Fruit fly (Drosophila melanogaster) whole organism, adult: ENCODE data around the gene Polr3H.

ENCODE experiments used
- CG14711 ChIP-seq: fragments of 200-800 bp; sonication (Bioruptor generic); optimal IDR thresholded peaks from 2 replicates; lab custom pipeline; 2018; ENCODE audit warnings: missing biosample characterization, mild to moderate bottlenecking, missing genetic modification characterization, moderate library complexity
- CG33017 ChIP-seq: fragments of 200-800 bp; sonication (Bioruptor generic); optimal IDR thresholded peaks from 2 replicates; lab custom pipeline; 2018; ENCODE audit warnings: missing biosample characterization, mild to moderate bottlenecking, missing genetic modification characterization, moderate library complexity
- Crg-1 ChIP-seq: fragments of 200-800 bp; sonication (Bioruptor generic); optimal IDR thresholded peaks from 2 replicates; lab custom pipeline; 2016; ENCODE audit warnings: missing biosample characterization, missing genetic modification characterization
- Mnt ChIP-seq: fragments of 200-800 bp; sonication (Bioruptor generic); optimal IDR thresholded peaks from 2 replicates; lab custom pipeline; 2016; ENCODE audit warnings: missing biosample characterization, mild to moderate bottlenecking, missing genetic modification characterization
- cnc ChIP-seq, 2 experiments: fragments of >200 bp; optimal IDR thresholded peaks; 2 replicates each; lab custom pipeline; 2017
- kay ChIP-seq: fragments of 200-800 bp; sonication (Bioruptor generic); peaks from one replicate; lab custom pipeline; 2016; ENCODE audit warnings: missing biosample characterization, missing genetic modification characterization, borderline replicate concordance
- tj ChIP-seq: fragments of 200-800 bp; sonication (Bioruptor generic); optimal IDR thresholded peaks from 3 replicates; lab custom pipeline; 2017; ENCODE audit warnings: missing biosample characterization, mild to moderate bottlenecking, missing genetic modification characterization, moderate library complexity

DNA sequence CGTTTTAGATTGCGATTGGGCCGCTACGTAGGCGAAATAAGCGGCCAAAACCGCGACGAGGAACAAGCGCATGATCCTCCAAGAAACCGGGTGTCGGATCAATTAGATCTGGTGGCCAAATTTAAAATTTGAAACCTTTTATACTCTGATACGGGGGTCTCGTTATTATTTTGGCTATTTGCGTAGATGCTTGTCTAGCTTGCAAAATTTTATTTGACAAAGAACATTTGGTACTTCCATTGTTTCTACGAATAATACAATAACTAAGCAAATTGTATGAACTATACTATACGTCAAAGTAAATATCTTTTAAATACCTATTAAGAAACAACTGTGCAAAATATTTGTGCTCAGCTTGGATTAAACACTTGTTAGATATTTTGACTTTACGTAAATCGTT lies 28.6 kb upstream of the Polr3H start, which contains the start of gene Muc68Ca:
- TF ChIP-seq kay (GFP tag; lab: Kevin White, UChicago) (no peak), Mnt (GFP tag; lab: Kevin White, UChicago) (no peak), CG14711 (tag; lab: Kevin White, UChicago) (no peak), tj (GFP tag; lab: Kevin White, UChicago) (no peak), Crg-1 (no peak), CG33017 (tag; lab: Kevin White, UChicago) (no peak), cnc (optimal IDR thresholded peaks at IDR 0.05; lab: Kevin White, UChicago) (no peak)
